Fruit fly (Drosophila melanogaster): Measurements from ENCODE around the gene hoip.

Gene hoip

DNA sequence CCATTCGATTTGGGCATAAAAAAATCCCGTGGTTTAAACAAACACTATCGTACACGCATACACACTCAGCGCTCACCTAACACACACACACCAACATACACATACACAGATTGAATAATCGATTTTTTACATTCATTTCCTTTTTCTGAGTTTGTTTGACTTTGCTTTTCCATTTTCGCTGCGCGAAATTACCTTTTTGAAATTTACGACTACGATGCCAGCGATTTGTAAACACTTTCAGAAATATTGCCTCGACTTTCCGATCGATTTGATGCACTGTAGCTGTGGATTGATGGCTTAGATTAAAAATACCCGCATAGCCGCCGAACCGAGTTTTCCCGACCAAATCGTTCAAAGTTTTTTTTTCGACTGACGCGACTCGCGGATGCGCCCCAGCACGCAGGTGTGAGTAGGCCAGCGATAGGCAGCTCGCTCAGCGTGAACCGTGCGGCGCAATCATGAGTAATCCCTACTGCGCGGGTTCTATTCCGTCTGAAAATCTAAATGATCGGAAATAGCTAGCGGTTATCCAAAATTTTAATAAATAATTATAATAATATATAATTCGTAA is 583 bp upstream of the hoip start, which contains the start of gene Pka-C1 (continued):
- TF ChIP-seq Dip3 (GFP tag; optimal IDR thresholded peaks at IDR 0.05) = no peak
- no peak for TF ChIP-seq toy (GFP tag; IDR thresholded peaks at IDR 0.05)
- TF ChIP-seq eyg (GFP tag; optimal IDR thresholded peaks at IDR 0.05) = no peak
- TF ChIP-seq CG13424 (tag; optimal IDR thresholded peaks at IDR 0.05) = no peak
- TF ChIP-seq Six4 (GFP tag; optimal IDR thresholded peaks at IDR 0.05) = no peak
- TF ChIP-seq CG15269 (tag; optimal IDR thresholded peaks at IDR 0.05) = peak; percentile 10
- peak; percentile 37 for TF ChIP-seq CG12071 (GFP tag; optimal IDR thresholded peaks at IDR 0.05)
- no peak for TF ChIP-seq NC2β (GFP tag; optimal IDR thresholded peaks at IDR 0.05)
- no peak for TF ChIP-seq CG18764 (GFP tag; optimal IDR thresholded peaks at IDR 0.05)
- TF ChIP-seq HmgZ (tag; optimal IDR thresholded peaks at IDR 0.05) = peak; percentile 34
- TF ChIP-seq chinmo (GFP tag; IDR thresholded peaks at IDR 0.05; ENCODE audit: partially characterized antibody) = peak; percentile 73; the same call in 2 of the 4 replicates
- TF ChIP-seq shn (GFP tag; optimal IDR thresholded peaks at IDR 0.05) = no peak
- no peak for TF ChIP-seq fru (optimal IDR thresholded peaks at IDR 0.05)
- peak; percentile 19 for TF ChIP-seq CG15601 (tag; optimal IDR thresholded peaks at IDR 0.05)
- TF ChIP-seq CG15696 (tag; optimal IDR thresholded peaks at IDR 0.05) = no peak
- peak; percentile 14 for TF ChIP-seq ftz-f1 (GFP tag; optimal IDR thresholded peaks at IDR 0.05)
- peak; percentile 73 for TF ChIP-seq MESR4 (GFP tag; optimal IDR thresholded peaks at IDR 0.05)
- TF ChIP-seq Lpt (GFP tag; optimal IDR thresholded peaks at IDR 0.05) = no peak
- no peak for TF ChIP-seq CG2129 (GFP tag; IDR thresholded peaks at IDR 0.05; ENCODE audit: partially characterized antibody)
- TF ChIP-seq lola (GFP tag; optimal IDR thresholded peaks at IDR 0.05) = no peak
- no peak for TF ChIP-seq fu2 (GFP tag; optimal IDR thresholded peaks at IDR 0.05)
- TF ChIP-seq CG6272 (GFP tag; IDR thresholded peaks at IDR 0.05) = peak; percentile 61; the same call in 1 of the 2 replicates
- TF ChIP-seq CG6791 (GFP tag; IDR thresholded peaks at IDR 0.05; ENCODE audit: partially characterized antibody) = peak; percentile 71
- no peak for TF ChIP-seq jigr1 (GFP tag; IDR thresholded peaks at IDR 0.05)
- TF ChIP-seq Asciz (GFP tag; optimal IDR thresholded peaks at IDR 0.05) = no peak
- no peak for TF ChIP-seq pum (GFP tag; optimal IDR thresholded peaks at IDR 0.05)
- TF ChIP-seq Taf1 (GFP tag; IDR thresholded peaks at IDR 0.05) = no peak
- no peak; the same call in 1 of the 2 replicates for TF ChIP-seq CG10321 (GFP tag; IDR thresholded peaks at IDR 0.05)
- peak; percentile 97 for TF ChIP-seq onecut (GFP tag; IDR thresholded peaks at IDR 0.05)
- no peak for TF ChIP-seq nau (GFP tag; optimal IDR thresholded peaks at IDR 0.05)
- TF ChIP-seq Ets65A (GFP tag) = peak; percentile 80
- peak; percentile 47; the same call in 1 of the 3 replicates for TF ChIP-seq CG7963 (GFP tag; IDR thresholded peaks at IDR 0.05; ENCODE audit: partially characterized antibody)
- no peak for TF ChIP-seq ap (GFP tag; IDR thresholded peaks at IDR 0.05)
- TF ChIP-seq CG16813 (GFP tag; IDR thresholded peaks at IDR 0.05; ENCODE audit: partially characterized antibody) = peak; percentile 20; the same call in 1 of the 3 replicates
- no peak for TF ChIP-seq CG12942 (GFP tag; optimal IDR thresholded peaks at IDR 0.05)
- TF ChIP-seq CG10209 (GFP tag; optimal IDR thresholded peaks at IDR 0.05) = no peak
- TF ChIP-seq CoRest (tag; optimal IDR thresholded peaks at IDR 0.05) = peak; percentile 58
- TF ChIP-seq ac (GFP tag; optimal IDR thresholded peaks at IDR 0.05) = no peak
- TF ChIP-seq HLH4C (GFP tag; IDR thresholded peaks at IDR 0.05; ENCODE audit: partially characterized antibody) = no peak
- TF ChIP-seq CG9437 (GFP tag; optimal IDR thresholded peaks at IDR 0.05) = peak; percentile 37
- peak; percentile 70 for TF ChIP-seq CG13296 (GFP tag; optimal IDR thresholded peaks at IDR 0.05)
- no peak for TF ChIP-seq maf-S (GFP tag; optimal IDR thresholded peaks at IDR 0.05)
- TF ChIP-seq jumu (GFP tag; optimal IDR thresholded peaks at IDR 0.05) = peak; percentile 35
- TF ChIP-seq sna (GFP tag; IDR thresholded peaks at IDR 0.05; ENCODE audit: partially characterized antibody) = no peak
- TF ChIP-seq MBD-R2 (GFP tag; IDR thresholded peaks at IDR 0.05) = no peak
- peak; percentile 50 for TF ChIP-seq wdn (GFP tag; IDR thresholded peaks at IDR 0.05)
- TF ChIP-seq CG10565 (GFP tag; optimal IDR thresholded peaks at IDR 0.05) = no peak
- TF ChIP-seq wek (GFP tag; optimal IDR thresholded peaks at IDR 0.05) = no peak
- peak; percentile 10; the same call in 1 of the 2 replicates for TF ChIP-seq CG13287 (GFP tag; IDR thresholded peaks at IDR 0.05; ENCODE audit: partially characterized antibody)
- TF ChIP-seq pho (GFP tag; optimal IDR thresholded peaks at IDR 0.05) = no peak

All from whole organism, embryonic.